Worm (Caenorhabditis elegans): Measurements from ENCODE around the gene F08G2.4.

ce11 chrII:13847366-13847765, 17.0 kb downstream of the F08G2.4 start:
- TF ChIP-seq unc-120 (tag; optimal IDR thresholded peaks at IDR 0.05; ENCODE audit: poor library complexity, severe bottlenecking): peak; percentile 15
- no peak for TF ChIP-seq nhr-28 (tag; optimal IDR thresholded peaks at IDR 0.05)
- TF ChIP-seq nhr-2 (tag; optimal IDR thresholded peaks at IDR 0.05): peak; percentile 7
- TF ChIP-seq nhr-12 (tag; optimal IDR thresholded peaks at IDR 0.05): no peak
- TF ChIP-seq blmp-1 (tag; optimal IDR thresholded peaks at IDR 0.05): no peak
- no peak for TF ChIP-seq nhr-76 (tag; optimal IDR thresholded peaks at IDR 0.05)
- TF ChIP-seq cnd-1 (tag; optimal IDR thresholded peaks at IDR 0.05): peak; percentile 37
- TF ChIP-seq lin-13 (tag; optimal IDR thresholded peaks at IDR 0.05): no peak
- no peak for TF ChIP-seq ham-2 (GFP tag; optimal IDR thresholded peaks at IDR 0.05)

Measured in whole organism, mixed stage, embryonic.